Worm (Caenorhabditis elegans) whole organism, L4 larva: Measurements from ENCODE around the gene dmd-4.
A peak's percentile ranks its signal among the peaks of the same experiment; 100 is the strongest.

ENCODE experiments used
- F10B5.3 ChIP-seq: sonication (generic microtip); optimal IDR thresholded peaks from 2 replicates; lab custom pipeline; 2016; ENCODE audit warnings: mild to moderate bottlenecking, missing genetic modification characterization, missing compliant biosample characterization
- F26F4.8 ChIP-seq: fragments of 200-800 bp; sonication (Bioruptor generic); conservative IDR thresholded peaks from 2 replicates; pipeline ENCODE4 v1.3.6; 2022; ENCODE audit warnings: missing genetic modification characterization, missing compliant biosample characterization
- F37D6.2 ChIP-seq: sonication (generic microtip); optimal IDR thresholded peaks from 2 replicates; lab custom pipeline; 2016; ENCODE audit warnings: mild to moderate bottlenecking, missing genetic modification characterization, missing compliant biosample characterization
- F44E2.7 ChIP-seq: fragments of 200-800 bp; sonication (Bioruptor generic); IDR thresholded peaks from 2 replicates; pipeline ENCODE4 v2.1.2; 2022; ENCODE audit warnings: missing genetic modification characterization, missing compliant biosample characterization
- R02D3.7 ChIP-seq: fragments of 150-350 bp; sonication (generic microtip); optimal IDR thresholded peaks from 3 replicates; lab custom pipeline; 2014; ENCODE audit warnings: missing biosample characterization, missing genetic modification characterization
- T20F7.1 ChIP-seq: fragments of 200-800 bp; sonication (Bioruptor generic); optimal IDR thresholded peaks from 2 replicates; lab custom pipeline; 2018; ENCODE audit warnings: mild to moderate bottlenecking, missing genetic modification characterization, missing compliant biosample characterization
- T26A8.4 ChIP-seq: fragments of 200-800 bp; sonication (Bioruptor generic); IDR thresholded peaks from 2 replicates; pipeline ENCODE4 v1.3.6; 2022; ENCODE audit warnings: missing genetic modification characterization, missing compliant biosample characterization
- Y75B8A.6 ChIP-seq: fragments of 200-800 bp; sonication (Bioruptor generic); IDR thresholded peaks from 2 replicates; pipeline ENCODE4 v1.3.6; 2022; ENCODE audit warnings: missing genetic modification reagents, missing genetic modification characterization, missing compliant biosample characterization
- ZK546.5 ChIP-seq, 2 experiments: sonication (generic microtip); optimal IDR thresholded peaks; 2 replicates each; lab custom pipeline; 2017; ENCODE audit warnings: missing biosample characterization in 2 of 2, missing genetic modification characterization in 2 of 2
- aha-1 ChIP-seq: fragments of 150-350 bp; peaks from one replicate; lab custom pipeline; 2014; ENCODE audit warnings: missing biosample characterization, missing genetic modification characterization
- aly-2 ChIP-seq: sonication (generic microtip); optimal IDR thresholded peaks from 2 replicates; lab custom pipeline; 2018; ENCODE audit warnings: missing biosample characterization, missing genetic modification characterization
- ama-1 ChIP-seq: fragments of 150-350 bp; optimal IDR thresholded peaks from 2 replicates; lab custom pipeline; 2014; ENCODE audit warnings: inconsistent platforms, mixed read lengths
- ceh-20 ChIP-seq: fragments of 200-800 bp; sonication (Bioruptor generic); IDR thresholded peaks from 2 replicates; pipeline ENCODE4 v1.3.6; 2022; ENCODE audit warnings: missing genetic modification reagents, missing genetic modification characterization, missing compliant biosample characterization
- ceh-28 ChIP-seq: fragments of 150-350 bp; optimal IDR thresholded peaks from 2 replicates; lab custom pipeline; 2014; ENCODE audit warnings: missing biosample characterization, missing genetic modification reagents, missing genetic modification characterization
- ceh-32 ChIP-seq: sonication (generic microtip); optimal IDR thresholded peaks from 2 replicates; lab custom pipeline; 2016; ENCODE audit warnings: mild to moderate bottlenecking, missing genetic modification characterization, missing compliant biosample characterization; ENCODE audit not compliant: poor library complexity
- ceh-62 ChIP-seq: sonication (generic microtip); optimal IDR thresholded peaks from 2 replicates; lab custom pipeline; 2017; ENCODE audit warnings: missing biosample characterization, missing genetic modification characterization
- ceh-82 ChIP-seq: sonication (generic microtip); optimal IDR thresholded peaks from 2 replicates; lab custom pipeline; 2017; ENCODE audit warnings: missing biosample characterization, missing genetic modification characterization
- daf-16 ChIP-seq, 3 experiments: sonication (generic microtip); optimal IDR thresholded peaks; 2 replicates each; lab custom pipeline; 2016 to 2017; ENCODE audit warnings: missing genetic modification characterization in 3 of 3, missing genetic modification reagents in 3 of 3, mild to moderate bottlenecking in 2 of 3, missing compliant biosample characterization in 2 of 3, missing biosample characterization in 1 of 3, moderate library complexity in 1 of 3
- daf-19 ChIP-seq: fragments of 200-800 bp; sonication (Bioruptor generic); conservative IDR thresholded peaks from 2 replicates; pipeline ENCODE4 v1.3.6; 2022; ENCODE audit warnings: missing genetic modification characterization, missing compliant biosample characterization
- dmd-8 ChIP-seq: fragments of 200-800 bp; sonication (Bioruptor generic); IDR thresholded peaks from 2 replicates; pipeline ENCODE4 v1.3.6; 2022; ENCODE audit warnings: missing genetic modification characterization, missing compliant biosample characterization
- dmd-9 ChIP-seq: fragments of 200-800 bp; sonication (Bioruptor generic); IDR thresholded peaks from 2 replicates; pipeline ENCODE4 v1.3.6; 2022; ENCODE audit warnings: missing genetic modification reagents, missing genetic modification characterization, missing compliant biosample characterization
- dve-1 ChIP-seq: sonication (generic microtip); optimal IDR thresholded peaks from 2 replicates; lab custom pipeline; 2017; ENCODE audit warnings: antibody characterized with exemption, mild to moderate bottlenecking, missing genetic modification characterization, missing compliant biosample characterization; ENCODE audit not compliant: insufficient read depth
- egl-43 ChIP-seq: fragments of 200-800 bp; sonication (Bioruptor generic); IDR thresholded peaks from 2 replicates; pipeline ENCODE4 v1.3.6; 2022; ENCODE audit warnings: missing genetic modification reagents, missing genetic modification characterization, missing compliant biosample characterization
- fkh-10 ChIP-seq: fragments of 150-350 bp; optimal IDR thresholded peaks from 2 replicates; lab custom pipeline; 2014; ENCODE audit warnings: missing biosample characterization, missing genetic modification reagents, missing genetic modification characterization
- fos-1 ChIP-seq: fragments of 150-350 bp; optimal IDR thresholded peaks from 2 replicates; lab custom pipeline; 2014; ENCODE audit warnings: missing biosample characterization, missing genetic modification characterization
- hlh-11 ChIP-seq: fragments of 200-800 bp; sonication (Bioruptor generic); optimal IDR thresholded peaks from 2 replicates; lab custom pipeline; 2018; ENCODE audit warnings: mild to moderate bottlenecking, missing genetic modification characterization, missing compliant biosample characterization
- lim-7 ChIP-seq: fragments of 200-800 bp; sonication (Bioruptor generic); IDR thresholded peaks from 2 replicates; pipeline ENCODE4 v1.3.6; 2022; ENCODE audit warnings: missing genetic modification characterization, missing compliant biosample characterization
- lin-1 ChIP-seq: fragments of 200-800 bp; sonication (Bioruptor generic); IDR thresholded peaks from 2 replicates; pipeline ENCODE4 v1.3.6; 2022; ENCODE audit warnings: missing genetic modification reagents, missing genetic modification characterization, missing compliant biosample characterization
- lsy-2 ChIP-seq, 2 experiments: fragments of 150-350 bp in 1 of 2; sonication (generic microtip) in 1 of 2; optimal IDR thresholded peaks; 2 replicates each; lab custom pipeline; 2014 to 2017; ENCODE audit warnings: missing biosample characterization in 2 of 2, missing genetic modification characterization in 2 of 2
- madf-9 ChIP-seq: fragments of 200-800 bp; sonication (Bioruptor generic); conservative IDR thresholded peaks from 2 replicates; pipeline ENCODE4 v1.3.6; 2022; ENCODE audit warnings: missing genetic modification reagents, missing genetic modification characterization, missing compliant biosample characterization
- nhr-102 ChIP-seq: sonication (generic microtip); optimal IDR thresholded peaks from 2 replicates; lab custom pipeline; 2016; ENCODE audit warnings: mild to moderate bottlenecking, missing genetic modification characterization, moderate library complexity, missing compliant biosample characterization
- nhr-25 ChIP-seq: sonication (generic microtip); optimal IDR thresholded peaks from 2 replicates; lab custom pipeline; 2017; ENCODE audit warnings: missing genetic modification characterization, mild to moderate bottlenecking, missing compliant biosample characterization, antibody characterized with exemption, moderate library complexity, borderline replicate concordance; ENCODE audit not compliant: insufficient read depth
- nhr-28 ChIP-seq: fragments of 150-350 bp; optimal IDR thresholded peaks from 2 replicates; lab custom pipeline; 2014; ENCODE audit warnings: missing biosample characterization, missing genetic modification characterization
- nhr-42 ChIP-seq: fragments of 200-800 bp; sonication (Bioruptor generic); IDR thresholded peaks from 2 replicates; pipeline ENCODE4 v1.3.6; 2022; ENCODE audit warnings: missing genetic modification characterization, missing compliant biosample characterization
- nhr-48 ChIP-seq: sonication (generic microtip); optimal IDR thresholded peaks from 2 replicates; lab custom pipeline; 2016; ENCODE audit warnings: mild to moderate bottlenecking, missing genetic modification characterization, missing compliant biosample characterization
- nhr-76 ChIP-seq: fragments of 150-350 bp; optimal IDR thresholded peaks from 2 replicates; lab custom pipeline; 2014; ENCODE audit warnings: missing biosample characterization, missing genetic modification characterization
- php-3 ChIP-seq: fragments of 200-800 bp; sonication (Bioruptor generic); IDR thresholded peaks from 2 replicates; pipeline ENCODE4 v1.3.6; 2022; ENCODE audit warnings: missing genetic modification reagents, missing genetic modification characterization, missing compliant biosample characterization
- saeg-2 ChIP-seq: fragments of 200-800 bp; sonication (Bioruptor generic); IDR thresholded peaks from 2 replicates; pipeline ENCODE4 v1.3.6; 2022; ENCODE audit warnings: missing genetic modification reagents, missing genetic modification characterization, missing compliant biosample characterization
- sdz-12 ChIP-seq: fragments of 200-800 bp; sonication (Bioruptor generic); optimal IDR thresholded peaks from 2 replicates; lab custom pipeline; 2018; ENCODE audit warnings: mild to moderate bottlenecking, missing genetic modification characterization, missing compliant biosample characterization
- skn-1 ChIP-seq: fragments of 150-350 bp; optimal IDR thresholded peaks from 2 replicates; lab custom pipeline; 2014; ENCODE audit warnings: missing biosample characterization, missing genetic modification characterization
- tag-97 ChIP-seq: fragments of 200-800 bp; sonication (Bioruptor generic); IDR thresholded peaks from 2 replicates; pipeline ENCODE4 v1.3.6; 2022; ENCODE audit warnings: missing genetic modification characterization, missing compliant biosample characterization
- unc-130 ChIP-seq: sonication (generic microtip); optimal IDR thresholded peaks from 2 replicates; lab custom pipeline; 2016; ENCODE audit warnings: missing genetic modification reagents, missing genetic modification characterization, missing compliant biosample characterization
- unc-62 ChIP-seq, 3 experiments: fragments of 150-350 bp in 1 of 3; sonication (generic microtip); optimal IDR thresholded peaks in 2 of 3; peaks in 1 of 3; 1 replicate in 1 of 3; 2 replicates in 2 of 3; lab custom pipeline; 2014 to 2017; ENCODE audit warnings: missing biosample characterization in 3 of 3, missing genetic modification characterization in 3 of 3, missing genetic modification reagents in 3 of 3, missing genotype in 1 of 3
- zfp-2 ChIP-seq: sonication (generic microtip); optimal IDR thresholded peaks from 2 replicates; lab custom pipeline; 2016; ENCODE audit warnings: mild to moderate bottlenecking, missing genetic modification characterization, missing compliant biosample characterization
- zfp-3 ChIP-seq: fragments of 200-800 bp; sonication (Bioruptor generic); conservative IDR thresholded peaks from 2 replicates; pipeline ENCODE4 v1.3.6; 2022; ENCODE audit warnings: missing genetic modification reagents, missing genetic modification characterization, missing compliant biosample characterization
- zip-2 ChIP-seq: fragments of 150-350 bp; optimal IDR thresholded peaks from 2 replicates; lab custom pipeline; 2014; ENCODE audit warnings: missing biosample characterization, missing genetic modification characterization
- ztf-11 ChIP-seq: fragments of 150-350 bp; optimal IDR thresholded peaks from 2 replicates; lab custom pipeline; 2014; ENCODE audit warnings: missing biosample characterization, missing genetic modification characterization
- ztf-7 ChIP-seq: fragments of 150-350 bp; optimal IDR thresholded peaks from 2 replicates; lab custom pipeline; 2014; ENCODE audit warnings: missing biosample characterization, missing genetic modification characterization

dmd-4 gene

ce11 chrX:14816717-14817116 is 44.9 kb downstream of the dmd-4 start (continued):
- TF ChIP-seq ama-1 (lab: Kevin White, UChicago) (peak; percentile 19), php-3 (GFP tag; lab: Robert Waterston, UW) (peak; percentile 90), daf-16 (GFP tag; optimal IDR thresholded peaks at IDR 0.05; lab: Kevin White, UChicago) (no peak), daf-16 (tag; optimal IDR thresholded peaks at IDR 0.05; lab: Kevin White, UChicago) (peak; percentile 81), T26A8.4 (GFP tag; lab: Robert Waterston, UW) (no peak), ceh-28 (no peak), nhr-48 (tag; lab: Kevin White, UChicago) (no peak), lim-7 (no peak), ztf-7 (tag; lab: Kevin White, UChicago) (no peak), egl-43 (no peak), F26F4.8 (GFP tag; lab: Robert Waterston, UW) (no peak), F44E2.7 (GFP tag; lab: Robert Waterston, UW) (no peak), hlh-11 (tag; lab: Kevin White, UChicago) (peak; percentile 81), daf-19 (no peak), madf-9 (no peak), lin-1 (GFP tag; lab: Robert Waterston, UW) (peak; percentile 51; the same call in 1 of the 2 replicates), dve-1 (tag; lab: Kevin White, UChicago) (peak; percentile 67)
- TF ChIP-seq, all 104 proteins: peak for 15

ce11 chrX:14815412-14815811 is 46.2 kb downstream of the dmd-4 start:
- TF ChIP-seq nhr-102 (tag; lab: Kevin White, UChicago), result peak; percentile 60
- no peak for TF ChIP-seq ZK546.5 (tag; optimal IDR thresholded peaks at IDR 0.05; lab: Kevin White, UChicago)
- TF ChIP-seq ama-1 (lab: Kevin White, UChicago), result no peak
- no peak for TF ChIP-seq nhr-42 (GFP tag; lab: Robert Waterston, UW)
- TF ChIP-seq nhr-25 (tag; lab: Kevin White, UChicago), result peak; percentile 11
- TF ChIP-seq zfp-3 (GFP tag; lab: Robert Waterston, UW), result peak; percentile 61; the same call in 1 of the 2 replicates
- TF ChIP-seq aly-2 (tag; lab: Kevin White, UChicago), result no peak
- TF ChIP-seq R02D3.7 (tag; lab: Kevin White, UChicago), result no peak
- TF ChIP-seq skn-1 (tag; lab: Kevin White, UChicago), result no peak
- no peak for TF ChIP-seq dmd-9 (GFP tag; lab: Robert Waterston, UW)
- TF ChIP-seq hlh-11 (tag; lab: Kevin White, UChicago), result peak; percentile 7
- peak; percentile 50 for TF ChIP-seq aha-1
- TF ChIP-seq tag-97, result 0 out of 2 replicates have a peak, but pooled peaks have one; percentile 23
- TF ChIP-seq dmd-8 (GFP tag; lab: Robert Waterston, UW), result no peak
- TF ChIP-seq dve-1 (tag; lab: Kevin White, UChicago), result no peak
- no peak for TF ChIP-seq nhr-76 (tag; lab: Kevin White, UChicago)
- peak; percentile 64 for TF ChIP-seq Y75B8A.6
- TF ChIP-seq zfp-2 (tag; lab: Kevin White, UChicago), result no peak
- no peak for TF ChIP-seq madf-9
- no peak for TF ChIP-seq fos-1
- no peak for TF ChIP-seq daf-16 (GFP tag; optimal IDR thresholded peaks at IDR 0.05; lab: Kevin White, UChicago)
- peak; percentile 16 for TF ChIP-seq daf-16 (tag; optimal IDR thresholded peaks at IDR 0.05; lab: Kevin White, UChicago)
- no peak for TF ChIP-seq T20F7.1 (GFP tag; lab: Kevin White, UChicago)
- TF ChIP-seq ceh-62, result no peak
- 0 out of 2 replicates have a peak, but pooled peaks have one; percentile 43 for TF ChIP-seq saeg-2
- TF ChIP-seq lsy-2 (tag; optimal IDR thresholded peaks at IDR 0.05; lab: Kevin White, UChicago), result peak in 1 of 2 experiments; percentile 15
- TF ChIP-seq ceh-20, result no peak
- TF ChIP-seq F10B5.3 (tag; lab: Kevin White, UChicago), result no peak
- TF ChIP-seq unc-130 (GFP tag; lab: Kevin White, UChicago), result no peak
- no peak for TF ChIP-seq F37D6.2 (tag; lab: Kevin White, UChicago)
- TF ChIP-seq fkh-10 (GFP tag; lab: Kevin White, UChicago), result no peak
- TF ChIP-seq T26A8.4 (GFP tag; lab: Robert Waterston, UW), result peak; percentile 78
- TF ChIP-seq ztf-11 (tag; lab: Kevin White, UChicago), result no peak
- TF ChIP-seq ceh-32 (tag; lab: Kevin White, UChicago), result no peak
- no peak for TF ChIP-seq ceh-82
- TF ChIP-seq daf-19, result no peak
- peak in 1 of 2 experiments; percentile 39 for TF ChIP-seq unc-62 (GFP tag; optimal IDR thresholded peaks at IDR 0.05 in 1 of 2; lab: Kevin White, UChicago)
- no peak for TF ChIP-seq unc-62 (tag; optimal IDR thresholded peaks at IDR 0.05; lab: Kevin White, UChicago)
- TF ChIP-seq nhr-28 (tag; lab: Kevin White, UChicago), result no peak
- peak; percentile 35 for TF ChIP-seq sdz-12 (GFP tag; lab: Kevin White, UChicago)
- peak; percentile 39; the same call in 1 of the 2 replicates for TF ChIP-seq egl-43
- TF ChIP-seq zip-2 (tag; lab: Kevin White, UChicago), result no peak
- TF ChIP-seq nhr-48 (tag; lab: Kevin White, UChicago), result peak; percentile 19
